Worm (Caenorhabditis elegans) whole organism, late embryonic: ENCODE results near the gene nas-14.

Experiments used
- ama-1 ChIP-seq: fragments of 150-350 bp; optimal IDR thresholded peaks from 2 replicates; lab custom pipeline; 2014
- elt-2 ChIP-seq: sonication (generic microtip); optimal IDR thresholded peaks from 2 replicates; lab custom pipeline; 2016; ENCODE audit warnings: missing genetic modification reagents, missing genetic modification characterization, missing compliant biosample characterization
- hlh-15 ChIP-seq: sonication (generic microtip); optimal IDR thresholded peaks from 2 replicates; lab custom pipeline; 2016; ENCODE audit warnings: missing genetic modification characterization, missing compliant biosample characterization

DNA sequence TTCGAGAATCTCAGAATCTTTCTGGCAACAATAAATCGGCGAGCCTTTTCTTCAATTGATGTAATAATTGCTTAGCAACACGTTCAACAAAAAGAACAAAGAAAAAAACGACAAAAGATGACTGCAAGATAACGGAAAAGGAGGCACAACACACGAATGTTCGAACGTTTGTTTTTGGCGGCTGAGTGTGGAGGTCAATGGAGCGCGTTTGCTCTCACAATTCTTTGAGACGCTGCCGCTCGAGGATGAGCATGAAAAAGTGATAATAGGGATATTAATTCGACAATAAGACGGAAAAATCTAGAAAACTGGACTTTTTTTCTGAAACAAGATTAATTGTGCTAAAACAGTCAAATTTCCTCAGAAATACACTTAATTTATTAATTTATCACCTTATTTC is 35.5 kb downstream of the nas-14 start:
- TF ChIP-seq hlh-15 (tag; lab: Kevin White, UChicago), result no peak
- TF ChIP-seq ama-1 (lab: Kevin White, UChicago), result no peak
- TF ChIP-seq elt-2 (tag; lab: Kevin White, UChicago), result no peak
